Comparison of ENCODE assay signal across 4 fruit fly cellular contexts in the genomic region with DNA sequence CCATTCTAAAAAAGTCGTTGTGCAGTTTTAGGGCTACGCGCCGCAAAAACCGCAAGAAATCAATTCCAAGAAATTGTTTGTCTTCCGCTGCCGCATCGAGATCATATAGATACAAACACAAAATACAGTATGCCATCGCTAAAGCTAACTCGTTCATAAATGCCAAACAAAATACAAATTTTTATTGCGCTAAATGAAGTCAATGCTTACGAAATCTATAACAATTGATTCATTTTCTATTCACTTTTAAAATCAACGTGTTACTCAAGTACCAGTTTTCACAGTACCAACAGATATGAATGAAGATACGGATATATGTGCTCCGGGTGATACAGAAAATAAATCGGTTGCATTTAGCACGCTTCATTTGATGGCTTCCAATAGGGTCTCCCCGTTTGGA.
TF ChIP-seq lines count a peak whose summit lies in the region.

No protein-coding gene starts in this region.

- TF ChIP-seq CTCF in whole organism, embryonic (GFP tag; optimal IDR thresholded peaks at IDR 0.05; lab: Kevin White, UChicago): no peak

TF ChIP-seq in whole organism, embryonic, 481 proteins besides CTCF, POLR2A, EP300 and RAD21 (continues in another document):
- peak; percentile 50 for TF ChIP-seq gcm (GFP tag; optimal IDR thresholded peaks at IDR 0.05; lab: Kevin White, UChicago)
- TF ChIP-seq CG32767 (GFP tag; IDR thresholded peaks at IDR 0.05; lab: Robert Waterston, UW): peak; percentile 62; the same call in 1 of the 2 replicates
- TF ChIP-seq cg (GFP tag; optimal IDR thresholded peaks at IDR 0.05; lab: Kevin White, UChicago): peak; percentile 10
- TF ChIP-seq ase (GFP tag; IDR thresholded peaks at IDR 0.05; lab: Robert Waterston, UW): 0 out of 3 replicates have a peak, but pooled peaks have one; percentile 38
- TF ChIP-seq peb (GFP tag; IDR thresholded peaks at IDR 0.05; lab: Robert Waterston, UW): 0 out of 2 replicates have a peak, but pooled peaks have one; percentile 49
- 0 out of 2 replicates have a peak, but pooled peaks have one; percentile 23 for TF ChIP-seq danr (GFP tag; IDR thresholded peaks at IDR 0.05; lab: Robert Waterston, UW)
- TF ChIP-seq NC2β (GFP tag; optimal IDR thresholded peaks at IDR 0.05; lab: Kevin White, UChicago): peak; percentile 0
- peak; percentile 54 for TF ChIP-seq CG4730 (GFP tag; IDR thresholded peaks at IDR 0.05; lab: Robert Waterston, UW)
- peak; percentile 58 for TF ChIP-seq CG15601 (tag; optimal IDR thresholded peaks at IDR 0.05; lab: Kevin White, UChicago)
- peak; percentile 46 for TF ChIP-seq wek (GFP tag; optimal IDR thresholded peaks at IDR 0.05; lab: Kevin White, UChicago)
- TF ChIP-seq CG10462 (GFP tag; optimal IDR thresholded peaks at IDR 0.05; lab: Kevin White, UChicago): no peak
- no peak for TF ChIP-seq CG6254 (GFP tag; optimal IDR thresholded peaks at IDR 0.05; lab: Kevin White, UChicago)
- TF ChIP-seq CG4617 (GFP tag; optimal IDR thresholded peaks at IDR 0.05; lab: Kevin White, UChicago; ENCODE audit: borderline replicate concordance): peak; percentile 16
- peak; percentile 66 for TF ChIP-seq CG17361 (GFP tag; IDR thresholded peaks at IDR 0.05; lab: Robert Waterston, UW)
- peak; percentile 32; the same call in 1 of the 3 replicates for TF ChIP-seq z (GFP tag; IDR thresholded peaks at IDR 0.05; lab: Robert Waterston, UW)
- TF ChIP-seq Myb (GFP tag; optimal IDR thresholded peaks at IDR 0.05; lab: Kevin White, UChicago): peak; percentile 17
- peak; percentile 65 for TF ChIP-seq CoRest (tag; optimal IDR thresholded peaks at IDR 0.05; lab: Kevin White, UChicago)
- TF ChIP-seq CG12104 (GFP tag; optimal IDR thresholded peaks at IDR 0.05; lab: Kevin White, UChicago): no peak
- TF ChIP-seq Trl (optimal IDR thresholded peaks at IDR 0.05; lab: Kevin White, UChicago): no peak
- peak; percentile 64 for TF ChIP-seq Trl (GFP tag; optimal IDR thresholded peaks at IDR 0.05; lab: Kevin White, UChicago)

TF ChIP-seq in whole organism, prepupa, 60 proteins besides CTCF, POLR2A, EP300 and RAD21 (continues in another document):
- no peak for TF ChIP-seq CG11762 (GFP tag; optimal IDR thresholded peaks at IDR 0.05; lab: Kevin White, UChicago; ENCODE audit: insufficient read depth)
- no peak for TF ChIP-seq Sox102F (GFP tag; optimal IDR thresholded peaks at IDR 0.05; lab: Kevin White, UChicago)
- peak; percentile 39 to 47 for TF ChIP-seq ss (GFP tag; optimal IDR thresholded peaks at IDR 0.05; lab: Kevin White, UChicago)
- peak; percentile 37 for TF ChIP-seq CG10669 (GFP tag; optimal IDR thresholded peaks at IDR 0.05; lab: Kevin White, UChicago)
- TF ChIP-seq CG16779 (tag; optimal IDR thresholded peaks at IDR 0.05; lab: Kevin White, UChicago): no peak
- peak; percentile 21; the same call in 1 of the 2 replicates for TF ChIP-seq Gug (GFP tag; IDR thresholded peaks at IDR 0.05; lab: Robert Waterston, UW)
- peak; percentile 44 for TF ChIP-seq Ets96B (tag; optimal IDR thresholded peaks at IDR 0.05; lab: Kevin White, UChicago)
- TF ChIP-seq Hr38 (GFP tag; optimal IDR thresholded peaks at IDR 0.05; lab: Kevin White, UChicago): no peak
- TF ChIP-seq Sox15 (GFP tag; optimal IDR thresholded peaks at IDR 0.05; lab: Kevin White, UChicago): no peak
- TF ChIP-seq CG6854 (GFP tag; optimal IDR thresholded peaks at IDR 0.05; lab: Kevin White, UChicago): no peak
- no peak for TF ChIP-seq fd59A (GFP tag; optimal IDR thresholded peaks at IDR 0.05; lab: Kevin White, UChicago)
- no peak for TF ChIP-seq esn (GFP tag; optimal IDR thresholded peaks at IDR 0.05; lab: Kevin White, UChicago)
- peak; percentile 65; the same call in 2 of the 3 replicates for TF ChIP-seq CG6163 (GFP tag; IDR thresholded peaks at IDR 0.05; lab: Robert Waterston, UW)
- peak; percentile 8 for TF ChIP-seq cyc (GFP tag; optimal IDR thresholded peaks at IDR 0.05; lab: Kevin White, UChicago)
- peak; percentile 32; the same call in 1 of the 2 replicates for TF ChIP-seq CG15336 (GFP tag; IDR thresholded peaks at IDR 0.05; lab: Robert Waterston, UW)
- TF ChIP-seq eg (GFP tag; IDR thresholded peaks at IDR 0.05; lab: Robert Waterston, UW): 0 out of 3 replicates have a peak, but pooled peaks have one; percentile 47
- peak; percentile 42 for TF ChIP-seq Hr4 (GFP tag; optimal IDR thresholded peaks at IDR 0.05; lab: Kevin White, UChicago)
- TF ChIP-seq CG3919 (GFP tag; optimal IDR thresholded peaks at IDR 0.05; lab: Kevin White, UChicago): peak; percentile 37
- peak; percentile 30 for TF ChIP-seq CG1621 (tag; optimal IDR thresholded peaks at IDR 0.05; lab: Kevin White, UChicago)
- TF ChIP-seq CG11902 (GFP tag; optimal IDR thresholded peaks at IDR 0.05; lab: Kevin White, UChicago): no peak
- TF ChIP-seq lz (GFP tag; optimal IDR thresholded peaks at IDR 0.05; lab: Kevin White, UChicago): peak; percentile 8

TF ChIP-seq in whole organism, pupa, 21 proteins besides CTCF, POLR2A, EP300 and RAD21:
- TF ChIP-seq CG17806 (tag; optimal IDR thresholded peaks at IDR 0.05; lab: Kevin White, UChicago): peak; percentile 47
- TF ChIP-seq fd96Ca (GFP tag; IDR thresholded peaks at IDR 0.05; lab: Robert Waterston, UW): 0 out of 3 replicates have a peak, but pooled peaks have one; percentile 50
- no peak for TF ChIP-seq rn (GFP tag; IDR thresholded peaks at IDR 0.05; lab: Robert Waterston, UW)
- peak; percentile 27 for TF ChIP-seq gl (tag; optimal IDR thresholded peaks at IDR 0.05; lab: Kevin White, UChicago)
- TF ChIP-seq CG12605 (GFP tag; IDR thresholded peaks at IDR 0.05; lab: Robert Waterston, UW): peak; percentile 48; the same call in 1 of the 2 replicates
- peak; percentile 65; the same call in 2 of the 3 replicates for TF ChIP-seq CG4496 (GFP tag; IDR thresholded peaks at IDR 0.05; lab: Robert Waterston, UW)
- TF ChIP-seq CG8159 (tag; optimal IDR thresholded peaks at IDR 0.05; lab: Kevin White, UChicago): peak; percentile 53
- TF ChIP-seq D1 (tag; optimal IDR thresholded peaks at IDR 0.05; lab: Kevin White, UChicago): no peak
- TF ChIP-seq CG14655 (GFP tag; optimal IDR thresholded peaks at IDR 0.05; lab: Kevin White, UChicago): peak; percentile 71
- TF ChIP-seq CG8301 (tag; optimal IDR thresholded peaks at IDR 0.05; lab: Kevin White, UChicago): peak; percentile 55
- TF ChIP-seq CG32121 (GFP tag; IDR thresholded peaks at IDR 0.05; lab: Robert Waterston, UW): 0 out of 2 replicates have a peak, but pooled peaks have one; percentile 14
- TF ChIP-seq EcR (GFP tag; optimal IDR thresholded peaks at IDR 0.05; lab: Kevin White, UChicago): no peak
- no peak for TF ChIP-seq CG10348 (GFP tag; IDR thresholded peaks at IDR 0.05; lab: Robert Waterston, UW)
- no peak for TF ChIP-seq CG13204 (GFP tag; optimal IDR thresholded peaks at IDR 0.05; lab: Kevin White, UChicago)
- TF ChIP-seq Pif1A (GFP tag; optimal IDR thresholded peaks at IDR 0.05; lab: Kevin White, UChicago): peak; percentile 7
- peak; percentile 34 for TF ChIP-seq Pif1B (GFP tag; optimal IDR thresholded peaks at IDR 0.05; lab: Kevin White, UChicago)
- TF ChIP-seq CG9948 (tag; optimal IDR thresholded peaks at IDR 0.05; lab: Kevin White, UChicago): peak; percentile 48
- peak; percentile 48 for TF ChIP-seq CG15710 (tag; optimal IDR thresholded peaks at IDR 0.05; lab: Kevin White, UChicago)
- peak; percentile 27; the same call in 1 of the 2 replicates for TF ChIP-seq Ets98B (GFP tag; IDR thresholded peaks at IDR 0.05; lab: Robert Waterston, UW)
- TF ChIP-seq CG34367 (tag; optimal IDR thresholded peaks at IDR 0.05; lab: Kevin White, UChicago): no peak

TF ChIP-seq in whole organism, wandering third instar larva, 38 proteins besides CTCF, POLR2A, EP300 and RAD21 (continues in another document):
- TF ChIP-seq fru (GFP tag; optimal IDR thresholded peaks at IDR 0.05; lab: Kevin White, UChicago): peak; percentile 27
- TF ChIP-seq ey (GFP tag; optimal IDR thresholded peaks at IDR 0.05; lab: Kevin White, UChicago): peak; percentile 14
- TF ChIP-seq br (GFP tag; optimal IDR thresholded peaks at IDR 0.05; lab: Kevin White, UChicago): no peak
- peak; percentile 17 for TF ChIP-seq woc (GFP tag; optimal IDR thresholded peaks at IDR 0.05; lab: Kevin White, UChicago)
- no peak for TF ChIP-seq Abd-B (GFP tag; optimal IDR thresholded peaks at IDR 0.05; lab: Kevin White, UChicago)
- TF ChIP-seq h (GFP tag; optimal IDR thresholded peaks at IDR 0.05; lab: Kevin White, UChicago): peak; percentile 18
- TF ChIP-seq usp (GFP tag; optimal IDR thresholded peaks at IDR 0.05; lab: Kevin White, UChicago): no peak
- no peak for TF ChIP-seq Sp1 (GFP tag; optimal IDR thresholded peaks at IDR 0.05; lab: Kevin White, UChicago)
- TF ChIP-seq dmrt93B (GFP tag; optimal IDR thresholded peaks at IDR 0.05; lab: Kevin White, UChicago): no peak
- TF ChIP-seq OdsH (GFP tag; optimal IDR thresholded peaks at IDR 0.05; lab: Kevin White, UChicago): no peak
- TF ChIP-seq lola (GFP tag; optimal IDR thresholded peaks at IDR 0.05; lab: Kevin White, UChicago): no peak
- no peak for TF ChIP-seq tai (GFP tag; optimal IDR thresholded peaks at IDR 0.05; lab: Kevin White, UChicago)
- peak in 1 of 2 experiments; percentile 47 for TF ChIP-seq foxo (GFP tag; optimal IDR thresholded peaks at IDR 0.05; lab: Kevin White, UChicago)
- TF ChIP-seq Mio (GFP tag; optimal IDR thresholded peaks at IDR 0.05; lab: Kevin White, UChicago): no peak
- TF ChIP-seq CG9705 (GFP tag; optimal IDR thresholded peaks at IDR 0.05; lab: Kevin White, UChicago): no peak
- TF ChIP-seq CG32264 (GFP tag; optimal IDR thresholded peaks at IDR 0.05; lab: Kevin White, UChicago): no peak
- TF ChIP-seq Hr78 (GFP tag; optimal IDR thresholded peaks at IDR 0.05; lab: Kevin White, UChicago): no peak
- TF ChIP-seq N (GFP tag; optimal IDR thresholded peaks at IDR 0.05; lab: Kevin White, UChicago): no peak
- TF ChIP-seq jim (GFP tag; optimal IDR thresholded peaks at IDR 0.05; lab: Kevin White, UChicago): no peak
- no peak for TF ChIP-seq sage (GFP tag; optimal IDR thresholded peaks at IDR 0.05; lab: Kevin White, UChicago)
- TF ChIP-seq Dfd (GFP tag; optimal IDR thresholded peaks at IDR 0.05; lab: Kevin White, UChicago): no peak
- no peak for TF ChIP-seq Rel (GFP tag; optimal IDR thresholded peaks at IDR 0.05; lab: Kevin White, UChicago)
- TF ChIP-seq Rel (tag; optimal IDR thresholded peaks at IDR 0.05; lab: Kevin White, UChicago): no peak
- TF ChIP-seq sv (GFP tag; optimal IDR thresholded peaks at IDR 0.05; lab: Kevin White, UChicago): no peak
- no peak for TF ChIP-seq Jra (GFP tag; optimal IDR thresholded peaks at IDR 0.05; lab: Kevin White, UChicago)
- TF ChIP-seq rgr (GFP tag; optimal IDR thresholded peaks at IDR 0.05; lab: Kevin White, UChicago): peak; percentile 31
- TF ChIP-seq HLH106 (tag; optimal IDR thresholded peaks at IDR 0.05; lab: Kevin White, UChicago): peak; percentile 32
- no peak for TF ChIP-seq Hr83 (GFP tag; optimal IDR thresholded peaks at IDR 0.05; lab: Kevin White, UChicago; ENCODE audit: poor library complexity, severe bottlenecking)
- no peak for TF ChIP-seq Dif (GFP tag; optimal IDR thresholded peaks at IDR 0.05; lab: Kevin White, UChicago; ENCODE audit: partially characterized antibody)
- no peak for TF ChIP-seq GATAd (GFP tag; optimal IDR thresholded peaks at IDR 0.05; lab: Kevin White, UChicago)
- no peak for TF ChIP-seq Myc (optimal IDR thresholded peaks at IDR 0.05; lab: Kevin White, UChicago)
